Worm (Caenorhabditis elegans): ENCODE measurements around the gene F47D12.7.

- TF ChIP-seq T22C8.4 (GFP tag; IDR thresholded peaks at IDR 0.05) = no peak
- no peak for TF ChIP-seq ztf-23 (GFP tag; IDR thresholded peaks at IDR 0.05)
- TF ChIP-seq klf-2 (GFP tag; conservative IDR thresholded peaks at IDR 0.05) = no peak
Measured at ce11 chrIII:6311452-6311851, 15.6 kb upstream of the F47D12.7 start.

All from whole organism, midembryonic.